Worm (Caenorhabditis elegans): ENCODE results near the gene C28G1.6.

The C28G1.6 gene

DNA sequence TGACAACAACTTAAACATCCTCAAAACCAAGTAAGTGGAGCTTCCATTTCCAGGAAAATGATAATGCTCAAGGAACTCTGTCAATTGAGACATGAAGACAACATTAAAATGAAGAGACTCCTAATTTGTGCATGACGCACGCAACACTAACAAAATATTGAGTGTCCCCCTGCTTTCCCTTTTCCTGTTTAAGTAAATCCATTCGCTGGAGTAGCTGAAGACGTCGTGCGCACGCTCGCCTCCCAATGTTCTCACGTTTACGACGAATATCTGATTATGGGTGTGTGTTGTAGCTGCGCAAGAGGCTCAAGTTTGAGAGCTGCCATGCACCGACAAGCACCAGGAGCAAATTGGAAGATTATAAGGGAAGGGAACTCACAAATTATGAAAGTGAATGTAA, 30.1 kb downstream of the C28G1.6 start (continued):
- TF ChIP-seq egl-27 (tag; optimal IDR thresholded peaks at IDR 0.05) (no peak), fkh-10 (GFP tag; optimal IDR thresholded peaks at IDR 0.05) (peak; percentile 67)

DNA sequence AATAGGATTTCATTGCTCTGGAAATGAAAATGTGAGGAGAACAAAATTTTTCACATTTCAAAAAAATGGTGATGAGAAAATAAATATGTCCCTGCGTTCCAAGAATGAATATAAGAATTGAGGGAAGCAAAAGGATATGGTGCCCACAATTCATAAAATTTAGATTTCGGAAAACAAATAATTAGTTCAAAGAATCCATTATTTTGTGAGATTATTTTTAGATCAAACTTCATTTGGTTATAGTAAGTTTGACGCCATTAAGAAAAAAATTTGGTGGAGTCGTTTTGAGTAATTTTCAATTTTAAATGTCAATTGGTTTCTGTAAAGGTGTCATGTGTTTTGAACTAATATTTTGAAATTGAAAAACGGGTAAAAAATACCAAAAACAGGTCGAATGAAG, 30.7 kb downstream of the C28G1.6 start:
- TF ChIP-seq snu-23 (GFP tag; optimal IDR thresholded peaks at IDR 0.05) (no peak), xbp-1 (tag; optimal IDR thresholded peaks at IDR 0.05) (no peak), fkh-10 (GFP tag; optimal IDR thresholded peaks at IDR 0.05) (no peak), unc-98 (GFP tag; IDR thresholded peaks at IDR 0.05) (no peak)

DNA sequence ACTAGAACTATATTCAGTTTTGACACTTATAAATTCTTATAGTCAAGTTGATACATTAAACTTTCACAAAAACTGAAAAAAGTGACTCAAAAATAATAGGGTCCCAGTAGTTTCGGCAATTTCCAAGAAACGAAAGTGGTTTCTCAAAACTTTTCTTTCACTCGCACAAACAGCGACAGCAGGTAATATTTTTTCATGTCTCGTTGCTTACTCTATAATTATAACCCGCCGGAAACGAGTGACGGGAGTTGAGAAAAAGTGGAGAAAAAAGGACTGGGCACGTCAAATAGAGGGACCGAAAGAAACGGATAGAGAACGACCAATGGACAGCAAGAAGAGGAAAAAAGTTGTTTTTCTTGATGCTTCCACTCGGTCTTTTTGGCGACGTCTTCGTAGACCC, 31.1 kb downstream of the C28G1.6 start:
- TF ChIP-seq nhr-76 (tag; optimal IDR thresholded peaks at IDR 0.05) (no peak), elt-2 (tag; optimal IDR thresholded peaks at IDR 0.05) (no peak), nhr-28 (tag; optimal IDR thresholded peaks at IDR 0.05) (no peak), fkh-8 (tag; optimal IDR thresholded peaks at IDR 0.05) (peak; percentile 62), tbx-2 (tag; optimal IDR thresholded peaks at IDR 0.05) (peak; percentile 13), unc-86 (tag; optimal IDR thresholded peaks at IDR 0.05) (no peak), alr-1 (tag; optimal IDR thresholded peaks at IDR 0.05; ENCODE audit: borderline replicate concordance) (no peak), ceh-82 (tag; optimal IDR thresholded peaks at IDR 0.05) (no peak), lin-14 (GFP tag; optimal IDR thresholded peaks at IDR 0.05) (peak; percentile 51), ceh-88 (GFP tag; IDR thresholded peaks at IDR 0.05) (no peak), vab-15 (tag; optimal IDR thresholded peaks at IDR 0.05) (no peak), ceh-8 (GFP tag; optimal IDR thresholded peaks at IDR 0.05) (no peak), hpl-2 (GFP tag; optimal IDR thresholded peaks at IDR 0.05) (no peak)

DNA sequence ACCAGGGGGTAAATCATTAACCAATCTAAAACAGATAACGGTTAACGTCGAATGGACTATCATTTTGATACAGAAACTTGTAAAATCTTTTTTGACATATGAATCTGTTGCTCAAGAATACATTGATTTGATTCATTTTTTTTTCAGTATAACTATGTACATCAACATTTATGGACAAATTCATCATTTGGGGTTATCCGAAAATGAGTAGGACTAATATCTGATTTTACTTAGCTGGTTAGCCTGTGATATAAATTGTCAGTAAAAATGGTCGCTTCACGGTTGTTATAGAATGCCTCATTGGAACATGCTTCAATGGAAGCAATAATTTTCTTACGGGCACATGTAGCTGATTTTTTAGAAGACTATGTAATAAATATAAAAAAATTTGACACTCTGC, 33.4 kb downstream of the C28G1.6 start:
- TF ChIP-seq snpc-4 (tag; optimal IDR thresholded peaks at IDR 0.05) (no peak), tlp-1 (tag; optimal IDR thresholded peaks at IDR 0.05) (no peak), mep-1 (tag; optimal IDR thresholded peaks at IDR 0.05) (no peak), nhr-12 (tag; optimal IDR thresholded peaks at IDR 0.05) (no peak), lin-15B (tag; optimal IDR thresholded peaks at IDR 0.05) (no peak), ceh-82 (tag; optimal IDR thresholded peaks at IDR 0.05) (no peak), unc-98 (GFP tag; IDR thresholded peaks at IDR 0.05) (no peak), nhr-90 (tag; optimal IDR thresholded peaks at IDR 0.05; ENCODE audit: poor library complexity) (no peak), ceh-8 (GFP tag; optimal IDR thresholded peaks at IDR 0.05) (no peak), lin-35 (GFP tag; optimal IDR thresholded peaks at IDR 0.05) (no peak), swsn-7 (tag; optimal IDR thresholded peaks at IDR 0.05) (no peak), zag-1 (tag; optimal IDR thresholded peaks at IDR 0.05) (no peak), blmp-1 (tag; optimal IDR thresholded peaks at IDR 0.05) (no peak), grh-1 (GFP tag; IDR thresholded peaks at IDR 0.05) (no peak), fkh-8 (tag; optimal IDR thresholded peaks at IDR 0.05) (no peak), nhr-47 (tag; optimal IDR thresholded peaks at IDR 0.05) (no peak), C04F5.9 (tag; optimal IDR thresholded peaks at IDR 0.05) (no peak), nhr-237 (tag; optimal IDR thresholded peaks at IDR 0.05) (no peak)

DNA sequence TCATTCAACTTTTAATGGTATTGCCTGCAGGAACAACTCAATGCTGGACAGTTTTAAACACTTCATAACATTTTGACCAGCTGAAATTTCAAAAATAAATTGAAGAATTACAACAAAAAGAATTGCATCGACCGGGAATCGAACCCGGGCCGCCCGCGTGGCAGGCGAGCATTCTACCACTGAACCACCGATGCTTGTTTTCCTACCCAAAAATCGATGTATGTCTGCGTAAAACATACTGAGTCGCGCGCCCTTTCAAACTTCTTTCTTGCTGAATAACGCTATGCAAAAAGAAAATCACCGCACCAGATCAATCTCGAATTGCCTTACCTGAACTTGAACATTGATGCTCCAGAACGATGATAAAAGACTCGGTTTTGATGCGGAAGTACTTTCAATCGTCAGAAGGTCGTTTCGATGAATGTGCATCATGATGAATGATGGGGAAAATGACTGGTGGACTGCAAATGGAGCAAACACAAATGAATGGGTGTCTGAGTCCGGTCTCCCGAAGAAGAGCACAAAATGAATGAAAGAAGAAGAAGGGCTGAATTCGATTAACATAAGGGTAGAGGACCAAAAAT, 34.3 kb downstream of the C28G1.6 start, which contains the start of gene R04E5.7:
TSS of gene R04E5.7 (minus strand) at position 564 of the 584 bp plus-strand sequence.
- TF ChIP-seq fkh-4 (tag; optimal IDR thresholded peaks at IDR 0.05; ENCODE audit: borderline replicate concordance): no peak
- no peak for TF ChIP-seq aly-2 (tag; optimal IDR thresholded peaks at IDR 0.05)
- no peak for TF ChIP-seq unc-30 (tag; optimal IDR thresholded peaks at IDR 0.05)
- TF ChIP-seq zip-4 (GFP tag; optimal IDR thresholded peaks at IDR 0.05): no peak
- TF ChIP-seq blmp-1 (tag; optimal IDR thresholded peaks at IDR 0.05): no peak
- TF ChIP-seq elt-3 (tag; optimal IDR thresholded peaks at IDR 0.05): no peak
- TF ChIP-seq efl-1 (optimal IDR thresholded peaks at IDR 0.05): no peak
- TF ChIP-seq efl-1 (GFP tag; optimal IDR thresholded peaks at IDR 0.05 in 1 of 2): peak in 1 of 2 experiments; percentile 80
- TF ChIP-seq unc-130 (tag; optimal IDR thresholded peaks at IDR 0.05): no peak
- TF ChIP-seq nhr-11 (tag; optimal IDR thresholded peaks at IDR 0.05): no peak
- TF ChIP-seq grh-1 (GFP tag; IDR thresholded peaks at IDR 0.05): peak; percentile 16; the same call in 1 of the 2 replicates
- peak; percentile 57 for TF ChIP-seq nhr-47 (tag; optimal IDR thresholded peaks at IDR 0.05)
- no peak for TF ChIP-seq ama-1 (optimal IDR thresholded peaks at IDR 0.05)
- no peak for TF ChIP-seq snpc-4 (tag; optimal IDR thresholded peaks at IDR 0.05)
- TF ChIP-seq pax-3 (tag; optimal IDR thresholded peaks at IDR 0.05): no peak
- no peak for TF ChIP-seq unc-86 (tag; optimal IDR thresholded peaks at IDR 0.05)
- TF ChIP-seq nhr-20 (tag; optimal IDR thresholded peaks at IDR 0.05): peak; percentile 49
- TF ChIP-seq efl-3 (GFP tag; optimal IDR thresholded peaks at IDR 0.05): no peak
- no peak for TF ChIP-seq irx-1 (tag; optimal IDR thresholded peaks at IDR 0.05)
- no peak for TF ChIP-seq nhr-76 (tag; optimal IDR thresholded peaks at IDR 0.05)
- peak; percentile 58 for TF ChIP-seq nhr-71 (tag; optimal IDR thresholded peaks at IDR 0.05)
